Worm (Caenorhabditis elegans) whole organism, L1 larva: ENCODE data around the gene T20G5.8.
A peak's percentile ranks its signal among the peaks of the same experiment; 100 is the strongest.

Experiments used
- Y116A8C.19 ChIP-seq: sonication (generic microtip); optimal IDR thresholded peaks from 2 replicates; lab custom pipeline; 2016; ENCODE audit warnings: missing compliant biosample characterization, missing genetic modification characterization, borderline replicate concordance
- fkh-10 ChIP-seq: sonication (generic microtip); optimal IDR thresholded peaks from 2 replicates; lab custom pipeline; 2017; ENCODE audit warnings: missing biosample characterization, missing genetic modification reagents, missing genetic modification characterization
- grh-1 ChIP-seq: fragments of 200-800 bp; sonication (Bioruptor generic); IDR thresholded peaks from 2 replicates; pipeline ENCODE4 v1.3.6; 2022; ENCODE audit warnings: missing genetic modification reagents, missing genetic modification characterization, missing compliant biosample characterization
- jun-1 ChIP-seq: fragments of 150-350 bp; optimal IDR thresholded peaks from 2 replicates; lab custom pipeline; 2014; ENCODE audit warnings: missing biosample characterization, missing genetic modification reagents, missing genetic modification characterization
- lin-39 ChIP-seq: fragments of 150-350 bp; optimal IDR thresholded peaks from 2 replicates; lab custom pipeline; 2014; ENCODE audit warnings: missing biosample characterization, missing genetic modification reagents, missing genetic modification characterization
- mep-1 ChIP-seq: fragments of 150-350 bp; optimal IDR thresholded peaks from 2 replicates; lab custom pipeline; 2014; ENCODE audit warnings: missing biosample characterization, missing genetic modification characterization
- nhr-237 ChIP-seq: fragments of 150-350 bp; optimal IDR thresholded peaks from 2 replicates; lab custom pipeline; 2014; ENCODE audit warnings: missing biosample characterization, missing genetic modification characterization
- nhr-77 ChIP-seq: fragments of 150-350 bp; optimal IDR thresholded peaks from 2 replicates; lab custom pipeline; 2014; ENCODE audit warnings: missing biosample characterization, missing genetic modification characterization
- nhr-85 ChIP-seq: sonication (generic microtip); peaks from one replicate; lab custom pipeline; 2016; ENCODE audit warnings: missing genetic modification characterization, inconsistent platforms, missing compliant biosample characterization
- sox-4 ChIP-seq: sonication (generic microtip); optimal IDR thresholded peaks from 2 replicates; lab custom pipeline; 2016; ENCODE audit warnings: missing genetic modification characterization, missing compliant biosample characterization
- unc-62 ChIP-seq: fragments of 150-350 bp; optimal IDR thresholded peaks from 2 replicates; lab custom pipeline; 2014; ENCODE audit warnings: missing biosample characterization, missing genetic modification reagents, missing genetic modification characterization
- unc-86 ChIP-seq: sonication (generic microtip); optimal IDR thresholded peaks from 2 replicates; lab custom pipeline; 2016; ENCODE audit warnings: missing genetic modification characterization, missing compliant biosample characterization
- zag-1 ChIP-seq: fragments of 150-350 bp; optimal IDR thresholded peaks from 2 replicates; lab custom pipeline; 2014; ENCODE audit warnings: missing biosample characterization, missing genetic modification characterization
- ztf-4 ChIP-seq: fragments of 150-350 bp; optimal IDR thresholded peaks from 2 replicates; lab custom pipeline; 2014; ENCODE audit warnings: missing biosample characterization, missing genetic modification characterization

DNA sequence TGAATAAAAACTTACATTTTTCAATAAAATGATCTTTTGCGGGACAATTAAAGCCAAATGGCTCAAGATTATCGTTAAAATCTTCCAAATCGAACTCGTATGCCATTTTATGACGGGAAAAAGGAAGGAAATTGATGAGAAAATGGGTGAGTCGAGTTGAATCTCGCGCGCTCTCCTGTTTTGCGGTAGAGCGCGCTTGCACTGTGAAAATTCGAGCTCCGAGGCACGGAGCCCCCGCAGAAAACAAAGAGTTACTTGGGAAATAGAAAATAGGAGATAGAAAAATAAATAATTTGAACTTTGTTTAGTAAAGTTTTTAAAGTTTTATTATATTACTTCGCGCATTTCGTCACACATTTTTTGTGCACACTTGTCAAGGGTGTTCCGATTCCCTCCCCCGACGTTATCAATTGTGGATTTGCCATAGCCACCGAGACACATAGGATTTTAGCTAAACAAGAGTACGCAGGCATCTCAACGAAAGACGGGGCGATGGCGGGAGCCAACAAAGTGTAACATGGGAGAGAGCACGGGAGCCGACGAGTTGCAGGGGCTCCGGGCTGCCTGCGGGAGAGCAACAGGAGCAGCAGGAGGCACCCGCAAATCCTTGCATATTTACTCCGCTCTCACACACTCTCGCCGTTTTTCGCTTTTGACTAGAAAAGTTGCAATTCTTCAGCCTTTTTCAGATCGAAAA lies 49.4 kb downstream of the T20G5.8 start, which contains the start of the genes div-1 and cor-1:
- no peak for TF ChIP-seq unc-86 (tag; lab: Kevin White, UChicago)
- TF ChIP-seq nhr-85 (tag; lab: Kevin White, UChicago), result no peak
- no peak for TF ChIP-seq unc-62 (GFP tag; lab: Kevin White, UChicago)
- no peak for TF ChIP-seq lin-39 (tag; lab: Kevin White, UChicago)
- no peak for TF ChIP-seq nhr-237 (tag; lab: Kevin White, UChicago)
- no peak for TF ChIP-seq zag-1
- TF ChIP-seq sox-4 (tag; lab: Kevin White, UChicago), result no peak
- peak; percentile 16 for TF ChIP-seq mep-1 (tag; lab: Kevin White, UChicago)
- peak; percentile 12 for TF ChIP-seq nhr-77 (tag; lab: Kevin White, UChicago)
- TF ChIP-seq fkh-10 (GFP tag; lab: Kevin White, UChicago), result no peak
- no peak for TF ChIP-seq ztf-4 (tag; lab: Kevin White, UChicago)
- TF ChIP-seq jun-1, result no peak
- TF ChIP-seq grh-1 (GFP tag; lab: Robert Waterston, UW), result no peak
- no peak for TF ChIP-seq Y116A8C.19 (tag; lab: Kevin White, UChicago)
